Worm (Caenorhabditis elegans) whole organism, mixed stage, embryonic: ENCODE measurements around the gene cpsf-2.

Experiments
- blmp-1 ChIP-seq: fragments of 150-350 bp; optimal IDR thresholded peaks from 2 replicates; lab custom pipeline; 2014; ENCODE audit warnings: missing biosample characterization, missing genetic modification characterization
- ceh-43 ChIP-seq: fragments of 200-800 bp; sonication (Bioruptor generic); optimal IDR thresholded peaks from 2 replicates; lab custom pipeline; 2018; ENCODE audit warnings: mild to moderate bottlenecking, missing genetic modification characterization, moderate library complexity, missing compliant biosample characterization
- ces-1 ChIP-seq: fragments of 150-350 bp; optimal IDR thresholded peaks from 2 replicates; lab custom pipeline; 2014; ENCODE audit warnings: missing biosample characterization, missing genetic modification reagents, missing genetic modification characterization
- elt-3 ChIP-seq: fragments of 150-350 bp; optimal IDR thresholded peaks from 2 replicates; lab custom pipeline; 2014; ENCODE audit warnings: missing biosample characterization, missing genetic modification characterization
- ham-2 ChIP-seq: fragments of 200-800 bp; sonication (Bioruptor generic); optimal IDR thresholded peaks from 2 replicates; lab custom pipeline; 2018; ENCODE audit warnings: mild to moderate bottlenecking, missing genetic modification characterization, missing compliant biosample characterization
- lin-13 ChIP-seq: fragments of 150-350 bp; optimal IDR thresholded peaks from 2 replicates; lab custom pipeline; 2014; ENCODE audit warnings: missing biosample characterization, missing genetic modification characterization
- lsy-2 ChIP-seq: fragments of 150-350 bp; optimal IDR thresholded peaks from 2 replicates; lab custom pipeline; 2014; ENCODE audit warnings: missing biosample characterization, missing genetic modification characterization
- mab-5 ChIP-seq: fragments of 150-350 bp; optimal IDR thresholded peaks from 2 replicates; lab custom pipeline; 2014; ENCODE audit warnings: missing biosample characterization, missing genetic modification characterization
- nhr-28 ChIP-seq: fragments of 150-350 bp; optimal IDR thresholded peaks from 2 replicates; lab custom pipeline; 2014; ENCODE audit warnings: missing biosample characterization, missing genetic modification characterization
- nhr-76 ChIP-seq: sonication (generic microtip); optimal IDR thresholded peaks from 2 replicates; lab custom pipeline; 2017; ENCODE audit warnings: missing biosample characterization, missing genetic modification characterization
- pha-4 ChIP-seq: fragments of 150-350 bp; optimal IDR thresholded peaks from 2 replicates; lab custom pipeline; 2018; ENCODE audit warnings: missing biosample characterization, missing genetic modification reagents, missing genetic modification characterization
- sptf-1 ChIP-seq: sonication (generic microtip); optimal IDR thresholded peaks from 2 replicates; lab custom pipeline; 2017; ENCODE audit warnings: mild to moderate bottlenecking, missing genetic modification characterization, moderate library complexity, missing compliant biosample characterization
- unc-62 ChIP-seq: fragments of 150-350 bp; optimal IDR thresholded peaks from 2 replicates; lab custom pipeline; 2014; ENCODE audit warnings: missing biosample characterization, missing genetic modification reagents, missing genetic modification characterization
- ztf-11 ChIP-seq: fragments of 150-350 bp; optimal IDR thresholded peaks from 2 replicates; lab custom pipeline; 2014; ENCODE audit warnings: missing biosample characterization, missing genetic modification characterization

DNA sequence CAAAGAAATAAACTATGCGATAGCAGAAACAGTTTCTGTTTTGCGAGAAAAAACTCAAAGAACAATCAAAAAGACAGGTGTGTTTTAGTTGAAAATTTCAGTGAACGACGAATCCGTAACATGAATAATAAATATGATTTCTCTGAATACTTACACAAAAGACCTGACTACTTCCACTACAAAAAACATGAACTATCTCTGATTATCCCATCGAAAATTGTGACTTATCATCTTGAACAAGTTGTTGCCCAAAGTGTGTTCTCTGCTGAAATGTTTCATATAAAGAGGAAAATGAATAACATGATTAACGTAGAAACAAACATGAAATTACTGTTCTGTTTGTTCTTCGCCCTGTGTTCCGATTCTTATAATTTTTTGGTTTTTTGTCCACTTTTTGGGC, 12.3 kb upstream of the cpsf-2 start, which contains the start of gene ugt-36:
- no peak for TF ChIP-seq pha-4 (tag; lab: Kevin White, UChicago)
- no peak for TF ChIP-seq lin-13
- no peak for TF ChIP-seq mab-5 (tag; lab: Kevin White, UChicago)
- no peak for TF ChIP-seq nhr-28 (tag; lab: Kevin White, UChicago)
- no peak for TF ChIP-seq blmp-1 (tag; lab: Kevin White, UChicago)
- TF ChIP-seq ces-1 (GFP tag; lab: Kevin White, UChicago) = no peak
- no peak for TF ChIP-seq ceh-43
- TF ChIP-seq sptf-1 (tag; lab: Kevin White, UChicago) = no peak
- no peak for TF ChIP-seq nhr-76 (tag; lab: Kevin White, UChicago)
- TF ChIP-seq ztf-11 (tag; lab: Kevin White, UChicago) = no peak
- no peak for TF ChIP-seq ham-2 (GFP tag; lab: Kevin White, UChicago)
- no peak for TF ChIP-seq elt-3 (tag; lab: Kevin White, UChicago)
- TF ChIP-seq lsy-2 (tag; lab: Kevin White, UChicago) = no peak
- no peak for TF ChIP-seq unc-62 (GFP tag; lab: Kevin White, UChicago)
